Worm (Caenorhabditis elegans) whole organism, L4 larva: ENCODE measurements around the gene qdpr-1.

Experiments used
- T20F7.1 ChIP-seq: fragments of 200-800 bp; sonication (Bioruptor generic); optimal IDR thresholded peaks from 2 replicates; lab custom pipeline; 2018; ENCODE audit warnings: mild to moderate bottlenecking, missing genetic modification characterization, missing compliant biosample characterization
- Y105C5A.15 ChIP-seq: fragments of 200-800 bp; sonication (Bioruptor generic); IDR thresholded peaks from 2 replicates; pipeline ENCODE4 v1.3.6; 2022; ENCODE audit warnings: missing genetic modification characterization, missing compliant biosample characterization
- Y48G9A.11 ChIP-seq: fragments of 200-800 bp; sonication (Bioruptor generic); IDR thresholded peaks from 2 replicates; pipeline ENCODE4 v1.3.6; 2022; ENCODE audit warnings: missing genetic modification reagents, missing genetic modification characterization, missing compliant biosample characterization
- Y5F2A.4 ChIP-seq: fragments of 200-800 bp; sonication (Bioruptor generic); optimal IDR thresholded peaks from 2 replicates; lab custom pipeline; 2018; ENCODE audit warnings: mild to moderate bottlenecking, missing genetic modification characterization, missing compliant biosample characterization
- Y75B8A.6 ChIP-seq: fragments of 200-800 bp; sonication (Bioruptor generic); IDR thresholded peaks from 2 replicates; pipeline ENCODE4 v1.3.6; 2022; ENCODE audit warnings: missing genetic modification reagents, missing genetic modification characterization, missing compliant biosample characterization
- ceh-32 ChIP-seq: sonication (generic microtip); optimal IDR thresholded peaks from 2 replicates; lab custom pipeline; 2016; ENCODE audit warnings: mild to moderate bottlenecking, missing genetic modification characterization, missing compliant biosample characterization; ENCODE audit not compliant: poor library complexity
- ceh-44 ChIP-seq: fragments of 200-800 bp; sonication (Bioruptor generic); IDR thresholded peaks from 2 replicates; pipeline ENCODE4 v1.3.6; 2022; ENCODE audit warnings: missing genetic modification reagents, missing genetic modification characterization, missing compliant biosample characterization
- ces-1 ChIP-seq: fragments of 150-350 bp; sonication (generic microtip); optimal IDR thresholded peaks from 4 replicates; lab custom pipeline; 2014; ENCODE audit warnings: missing biosample characterization, missing genetic modification reagents, missing genetic modification characterization
- cey-2 ChIP-seq: sonication (generic microtip); optimal IDR thresholded peaks from 3 replicates; lab custom pipeline; 2017; ENCODE audit warnings: missing genetic modification characterization, mild to moderate bottlenecking, missing compliant biosample characterization, antibody characterized with exemption, borderline replicate concordance; ENCODE audit not compliant: insufficient read depth
- ctbp-1 ChIP-seq: fragments of 200-800 bp; sonication (Bioruptor generic); IDR thresholded peaks from 2 replicates; pipeline ENCODE4 v1.3.6; 2022; ENCODE audit warnings: missing genetic modification reagents, missing genetic modification characterization, missing compliant biosample characterization
- daf-12 ChIP-seq: fragments of 150-350 bp; optimal IDR thresholded peaks from 2 replicates; lab custom pipeline; 2014; ENCODE audit warnings: missing biosample characterization, missing genetic modification reagents, missing genetic modification characterization
- daf-19 ChIP-seq: fragments of 200-800 bp; sonication (Bioruptor generic); conservative IDR thresholded peaks from 2 replicates; pipeline ENCODE4 v1.3.6; 2022; ENCODE audit warnings: missing genetic modification characterization, missing compliant biosample characterization
- duxl-1 ChIP-seq: sonication (generic microtip); optimal IDR thresholded peaks from 2 replicates; lab custom pipeline; 2016; ENCODE audit warnings: mild to moderate bottlenecking, missing genetic modification characterization, moderate library complexity, missing compliant biosample characterization; ENCODE audit not compliant: poor library complexity
- dve-1 ChIP-seq: sonication (generic microtip); optimal IDR thresholded peaks from 2 replicates; lab custom pipeline; 2017; ENCODE audit warnings: antibody characterized with exemption, mild to moderate bottlenecking, missing genetic modification characterization, missing compliant biosample characterization; ENCODE audit not compliant: insufficient read depth
- fkh-10 ChIP-seq: fragments of 150-350 bp; optimal IDR thresholded peaks from 2 replicates; lab custom pipeline; 2014; ENCODE audit warnings: missing biosample characterization, missing genetic modification reagents, missing genetic modification characterization
- fos-1 ChIP-seq: fragments of 150-350 bp; optimal IDR thresholded peaks from 2 replicates; lab custom pipeline; 2014; ENCODE audit warnings: missing biosample characterization, missing genetic modification characterization
- gei-8 ChIP-seq: fragments of 200-800 bp; sonication (Bioruptor generic); optimal IDR thresholded peaks from 2 replicates; lab custom pipeline; 2018; ENCODE audit warnings: mild to moderate bottlenecking, missing genetic modification characterization, missing compliant biosample characterization
- hif-1 ChIP-seq, 2 experiments: sonication (generic microtip); optimal IDR thresholded peaks; 2 replicates each; lab custom pipeline; 2016 to 2017; ENCODE audit warnings: missing compliant biosample characterization in 2 of 2, missing genetic modification characterization in 2 of 2, missing genetic modification reagents in 2 of 2, missing genotype in 2 of 2, mild to moderate bottlenecking in 1 of 2
- hlh-30 ChIP-seq: sonication (generic microtip); optimal IDR thresholded peaks from 2 replicates; lab custom pipeline; 2017; ENCODE audit warnings: antibody characterized with exemption, mild to moderate bottlenecking, missing genetic modification characterization, missing compliant biosample characterization; ENCODE audit not compliant: insufficient read depth
- hmg-1.1 ChIP-seq: fragments of 200-800 bp; sonication (Bioruptor generic); IDR thresholded peaks from 2 replicates; pipeline ENCODE4 v1.3.6; 2022; ENCODE audit warnings: missing genetic modification reagents, missing genetic modification characterization, missing compliant biosample characterization
- lsy-2 ChIP-seq, 2 experiments: fragments of 150-350 bp in 1 of 2; sonication (generic microtip) in 1 of 2; optimal IDR thresholded peaks; 2 replicates each; lab custom pipeline; 2014 to 2017; ENCODE audit warnings: missing biosample characterization in 2 of 2, missing genetic modification characterization in 2 of 2
- madf-5 ChIP-seq, 2 experiments: fragments of 200-800 bp; sonication (Bioruptor generic); IDR thresholded peaks; 2 replicates each; pipeline ENCODE4 v1.3.6; 2022; ENCODE audit warnings: missing compliant biosample characterization in 2 of 2, missing genetic modification characterization in 2 of 2
- mdl-1 ChIP-seq, 2 experiments: fragments of 150-350 bp in 1 of 2; sonication (generic microtip) in 1 of 2; optimal IDR thresholded peaks; 2 replicates each; lab custom pipeline; 2014 to 2017; ENCODE audit warnings: missing biosample characterization in 2 of 2, missing genetic modification characterization in 2 of 2
- mdt-29 ChIP-seq: fragments of 200-800 bp; sonication (Bioruptor generic); IDR thresholded peaks from 2 replicates; pipeline ENCODE4 v1.3.6; 2022; ENCODE audit warnings: missing genetic modification reagents, missing genetic modification characterization, missing compliant biosample characterization
- mep-1 ChIP-seq: fragments of 150-350 bp; sonication (generic microtip); optimal IDR thresholded peaks from 3 replicates; lab custom pipeline; 2014; ENCODE audit warnings: missing biosample characterization, missing genetic modification characterization
- mes-2 ChIP-seq: sonication (generic microtip); optimal IDR thresholded peaks from 2 replicates; lab custom pipeline; 2016; ENCODE audit warnings: missing genotype, mild to moderate bottlenecking, missing genetic modification characterization, missing compliant biosample characterization; ENCODE audit not compliant: poor library complexity, severe bottlenecking
- nhr-102 ChIP-seq: sonication (generic microtip); optimal IDR thresholded peaks from 2 replicates; lab custom pipeline; 2016; ENCODE audit warnings: mild to moderate bottlenecking, missing genetic modification characterization, moderate library complexity, missing compliant biosample characterization
- nhr-111 ChIP-seq: fragments of 200-800 bp; sonication (Bioruptor generic); optimal IDR thresholded peaks from 2 replicates; lab custom pipeline; 2018; ENCODE audit warnings: mild to moderate bottlenecking, missing genetic modification characterization, missing compliant biosample characterization
- nhr-237 ChIP-seq: sonication (generic microtip); optimal IDR thresholded peaks from 2 replicates; lab custom pipeline; 2017; ENCODE audit warnings: missing biosample characterization, missing genetic modification characterization
- nhr-25 ChIP-seq: sonication (generic microtip); optimal IDR thresholded peaks from 2 replicates; lab custom pipeline; 2017; ENCODE audit warnings: missing genetic modification characterization, mild to moderate bottlenecking, missing compliant biosample characterization, antibody characterized with exemption, moderate library complexity, borderline replicate concordance; ENCODE audit not compliant: insufficient read depth
- nhr-28 ChIP-seq: fragments of 150-350 bp; optimal IDR thresholded peaks from 2 replicates; lab custom pipeline; 2014; ENCODE audit warnings: missing biosample characterization, missing genetic modification characterization
- nhr-41 ChIP-seq: fragments of 200-800 bp; sonication (Bioruptor generic); IDR thresholded peaks from 2 replicates; pipeline ENCODE4 v1.3.6; 2022; ENCODE audit warnings: missing genetic modification reagents, missing genetic modification characterization, missing compliant biosample characterization
- nhr-42 ChIP-seq: fragments of 200-800 bp; sonication (Bioruptor generic); IDR thresholded peaks from 2 replicates; pipeline ENCODE4 v1.3.6; 2022; ENCODE audit warnings: missing genetic modification characterization, missing compliant biosample characterization
- nhr-6 ChIP-seq: fragments of 150-350 bp; optimal IDR thresholded peaks from 2 replicates; lab custom pipeline; 2014; ENCODE audit warnings: missing biosample characterization, missing genetic modification characterization
- nhr-76 ChIP-seq: fragments of 150-350 bp; optimal IDR thresholded peaks from 2 replicates; lab custom pipeline; 2014; ENCODE audit warnings: missing biosample characterization, missing genetic modification characterization
- php-3 ChIP-seq: fragments of 200-800 bp; sonication (Bioruptor generic); IDR thresholded peaks from 2 replicates; pipeline ENCODE4 v1.3.6; 2022; ENCODE audit warnings: missing genetic modification reagents, missing genetic modification characterization, missing compliant biosample characterization
- set-16 ChIP-seq: fragments of 200-800 bp; sonication (Bioruptor generic); IDR thresholded peaks from 2 replicates; pipeline ENCODE4 v1.3.6; 2022; ENCODE audit warnings: missing genetic modification reagents, missing genetic modification characterization, missing compliant biosample characterization
- snpc-1.2 ChIP-seq: fragments of 200-800 bp; sonication (Bioruptor generic); IDR thresholded peaks from 2 replicates; pipeline ENCODE4 v1.3.6; 2022; ENCODE audit warnings: missing genetic modification reagents, missing genetic modification characterization, missing compliant biosample characterization
- spr-1 ChIP-seq: sonication (generic microtip); optimal IDR thresholded peaks from 2 replicates; lab custom pipeline; 2016; ENCODE audit warnings: mild to moderate bottlenecking, missing genetic modification characterization, missing compliant biosample characterization
- unc-130 ChIP-seq: sonication (generic microtip); optimal IDR thresholded peaks from 2 replicates; lab custom pipeline; 2016; ENCODE audit warnings: missing genetic modification reagents, missing genetic modification characterization, missing compliant biosample characterization
- unc-39 ChIP-seq: sonication (generic microtip); optimal IDR thresholded peaks from 2 replicates; lab custom pipeline; 2017; ENCODE audit warnings: missing biosample characterization, missing genetic modification characterization
- zfp-2 ChIP-seq: sonication (generic microtip); optimal IDR thresholded peaks from 2 replicates; lab custom pipeline; 2016; ENCODE audit warnings: mild to moderate bottlenecking, missing genetic modification characterization, missing compliant biosample characterization
- zip-11 ChIP-seq: fragments of 200-800 bp; sonication (Bioruptor generic); IDR thresholded peaks from 2 replicates; pipeline ENCODE4 v1.3.6; 2022; ENCODE audit warnings: missing genetic modification characterization, missing compliant biosample characterization
- zip-2 ChIP-seq: fragments of 150-350 bp; optimal IDR thresholded peaks from 2 replicates; lab custom pipeline; 2014; ENCODE audit warnings: missing biosample characterization, missing genetic modification characterization
- ztf-11 ChIP-seq: fragments of 150-350 bp; optimal IDR thresholded peaks from 2 replicates; lab custom pipeline; 2014; ENCODE audit warnings: missing biosample characterization, missing genetic modification characterization

qdpr-1 gene

DNA sequence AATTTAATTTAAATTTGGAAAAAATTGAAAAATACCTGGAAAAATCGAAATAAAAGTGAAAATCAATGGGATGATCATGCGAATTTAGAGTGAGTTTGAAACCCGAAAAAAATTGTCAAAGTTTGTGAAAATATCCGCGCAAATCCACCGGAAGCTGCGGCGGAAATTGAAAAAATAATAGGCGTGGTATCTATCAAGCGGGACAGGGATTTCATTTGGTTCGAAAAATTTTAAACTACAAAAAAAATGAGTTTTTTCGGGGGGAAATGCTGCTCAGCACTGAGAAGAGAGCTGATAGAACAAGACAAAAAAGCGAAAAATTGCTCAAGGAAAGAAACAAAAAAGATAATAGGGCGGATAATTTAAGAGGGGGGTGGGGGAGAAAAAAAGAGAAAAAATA, 22.7 kb upstream of the qdpr-1 start, which contains the start of gene T03F6.9:
T03F6.9 (minus strand) TSS at position 101 of the 400 bp plus-strand sequence.
- TF ChIP-seq mdt-29 (GFP tag; lab: Robert Waterston, UW) (no peak), ces-1 (GFP tag; lab: Kevin White, UChicago) (no peak), nhr-28 (tag; lab: Kevin White, UChicago) (no peak), snpc-1.2 (GFP tag; lab: Robert Waterston, UW) (no peak), gei-8 (GFP tag; lab: Kevin White, UChicago) (no peak), dve-1 (tag; lab: Kevin White, UChicago) (no peak), hlh-30 (no peak), nhr-102 (tag; lab: Kevin White, UChicago) (no peak), ctbp-1 (GFP tag; lab: Robert Waterston, UW) (no peak), fkh-10 (GFP tag; lab: Kevin White, UChicago) (no peak), ceh-44 (GFP tag; lab: Robert Waterston, UW) (no peak), Y5F2A.4 (GFP tag; lab: Kevin White, UChicago) (no peak), hif-1 (tag; optimal IDR thresholded peaks at IDR 0.05; lab: Kevin White, UChicago) (no peak), Y105C5A.15 (GFP tag; lab: Robert Waterston, UW) (no peak), mep-1 (tag; lab: Kevin White, UChicago) (no peak), nhr-25 (tag; lab: Kevin White, UChicago) (no peak), ztf-11 (tag; lab: Kevin White, UChicago) (no peak)
- TF ChIP-seq, all 104 proteins: peak for 0

DNA sequence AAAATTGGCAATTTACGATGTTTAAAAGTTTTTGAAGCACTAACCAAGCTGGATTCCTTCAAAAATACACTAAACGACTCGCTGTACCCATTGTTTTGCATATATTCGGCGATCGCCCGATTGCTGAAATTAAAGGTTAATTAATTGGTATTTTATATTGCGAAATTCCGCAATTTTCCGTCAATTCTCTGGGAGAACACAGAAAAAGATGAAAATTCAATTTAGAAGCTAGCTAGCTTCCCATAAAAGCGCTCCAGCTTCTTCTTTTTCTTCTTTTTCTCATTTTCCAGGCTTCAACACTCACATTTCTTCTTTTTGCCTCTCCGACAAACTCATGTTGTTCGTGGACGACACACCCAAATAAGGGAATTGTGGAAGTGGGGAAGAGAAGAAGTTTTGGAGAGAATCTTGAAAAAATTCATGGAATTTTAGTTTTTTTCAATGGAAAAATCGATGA, 17.4 kb upstream of the qdpr-1 start, which contains the start of gene lis-1:
lis-1 (minus strand) TSS at position 407 of the 457 bp plus-strand sequence.
- no peak for TF ChIP-seq Y48G9A.11
- no peak for TF ChIP-seq daf-12
- TF ChIP-seq lsy-2 (tag; optimal IDR thresholded peaks at IDR 0.05; lab: Kevin White, UChicago): peak in 1 of 2 experiments; percentile 5
- no peak for TF ChIP-seq nhr-237 (tag; lab: Kevin White, UChicago)
- TF ChIP-seq nhr-76: no peak
- TF ChIP-seq php-3: no peak
- no peak for TF ChIP-seq zip-11 (GFP tag; lab: Robert Waterston, UW)
- TF ChIP-seq ces-1 (GFP tag; lab: Kevin White, UChicago): peak; percentile 55
- TF ChIP-seq ctbp-1 (GFP tag; lab: Robert Waterston, UW): peak; percentile 51; the same call in 1 of the 2 replicates
- TF ChIP-seq mdl-1 (tag; optimal IDR thresholded peaks at IDR 0.05; lab: Kevin White, UChicago): no peak
- TF ChIP-seq, all 104 proteins: peak for 3

DNA sequence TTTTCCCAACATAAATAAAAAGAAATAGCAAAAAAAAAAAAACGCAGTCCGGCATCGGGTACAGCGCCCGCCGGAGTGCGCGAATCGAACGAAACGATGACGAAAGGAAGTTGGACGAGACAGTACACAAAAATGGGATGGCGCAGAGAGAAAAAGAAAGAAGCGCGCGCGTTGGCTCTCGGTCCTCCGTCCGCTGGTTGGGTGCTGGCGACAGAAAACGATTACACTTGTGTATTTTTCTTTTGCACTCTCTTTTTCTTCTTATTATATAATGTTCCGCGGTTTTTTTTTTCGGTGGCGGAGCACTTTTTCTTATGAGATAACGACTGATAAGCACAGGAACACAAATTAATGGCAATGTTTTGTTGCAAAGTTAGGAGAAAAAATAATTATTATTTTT, 16.5 kb upstream of the qdpr-1 start:
- TF ChIP-seq madf-5 (GFP tag; IDR thresholded peaks at IDR 0.05; lab: Robert Waterston, UW): no peak
- TF ChIP-seq daf-19: no peak
- no peak for TF ChIP-seq unc-130 (GFP tag; lab: Kevin White, UChicago)
- no peak for TF ChIP-seq fos-1 (tag; lab: Kevin White, UChicago)
- no peak for TF ChIP-seq nhr-41 (GFP tag; lab: Robert Waterston, UW)
- no peak for TF ChIP-seq duxl-1
- TF ChIP-seq ceh-32 (tag; lab: Kevin White, UChicago): no peak
- no peak for TF ChIP-seq Y75B8A.6 (GFP tag; lab: Robert Waterston, UW)
- TF ChIP-seq cey-2: no peak
- no peak for TF ChIP-seq zfp-2 (tag; lab: Kevin White, UChicago)
- no peak for TF ChIP-seq Y105C5A.15 (GFP tag; lab: Robert Waterston, UW)
- TF ChIP-seq T20F7.1 (GFP tag; lab: Kevin White, UChicago): no peak
- TF ChIP-seq mes-2 (tag; lab: Kevin White, UChicago): peak; percentile 50
- TF ChIP-seq nhr-6: no peak
- no peak for TF ChIP-seq spr-1
- TF ChIP-seq nhr-111: no peak
- TF ChIP-seq nhr-76: no peak
- TF ChIP-seq ces-1 (GFP tag; lab: Kevin White, UChicago): no peak
- TF ChIP-seq hlh-30: peak; percentile 75
- TF ChIP-seq lsy-2 (tag; optimal IDR thresholded peaks at IDR 0.05; lab: Kevin White, UChicago): peak in 1 of 2 experiments; percentile 55
- peak; percentile 54 for TF ChIP-seq set-16
- no peak for TF ChIP-seq unc-39
- no peak for TF ChIP-seq nhr-42 (GFP tag; lab: Robert Waterston, UW)
- peak; percentile 70 for TF ChIP-seq hmg-1.1 (GFP tag; lab: Robert Waterston, UW)
- TF ChIP-seq mdl-1 (tag; optimal IDR thresholded peaks at IDR 0.05; lab: Kevin White, UChicago): peak in 1 of 2 experiments; percentile 62
- no peak for TF ChIP-seq zip-2 (tag; lab: Kevin White, UChicago)
